Fruit fly (Drosophila melanogaster) whole organism, adult: ENCODE results near the gene eIF4E6.

Source experiments
- CG12768 ChIP-seq: fragments of 200-800 bp; sonication (Bioruptor generic); optimal IDR thresholded peaks from 2 replicates; lab custom pipeline; 2017; ENCODE audit warnings: missing biosample characterization, missing genetic modification characterization, mild to moderate bottlenecking, moderate library complexity, missing genetic modification reagents
- CG14711 ChIP-seq: fragments of 200-800 bp; sonication (Bioruptor generic); optimal IDR thresholded peaks from 2 replicates; lab custom pipeline; 2018; ENCODE audit warnings: missing biosample characterization, mild to moderate bottlenecking, missing genetic modification characterization, moderate library complexity
- CG7101 ChIP-seq: fragments of 200-800 bp; sonication (Bioruptor generic); optimal IDR thresholded peaks from 2 replicates; lab custom pipeline; 2018; ENCODE audit warnings: missing biosample characterization, mild to moderate bottlenecking, missing genetic modification characterization, moderate library complexity
- bab1 ChIP-seq: fragments of 200-800 bp; sonication (Bioruptor generic); optimal IDR thresholded peaks from 3 replicates; lab custom pipeline; 2019; ENCODE audit warnings: missing biosample characterization, mild to moderate bottlenecking, missing genetic modification characterization, moderate library complexity
- cic ChIP-seq: fragments of 200-800 bp; sonication (Bioruptor generic); optimal IDR thresholded peaks from 2 replicates; lab custom pipeline; 2017; ENCODE audit warnings: missing biosample characterization, mild to moderate bottlenecking, missing genetic modification characterization, moderate library complexity
- kay ChIP-seq: fragments of 200-800 bp; sonication (Bioruptor generic); peaks from one replicate; lab custom pipeline; 2016; ENCODE audit warnings: missing biosample characterization, missing genetic modification characterization, borderline replicate concordance
- ovo ChIP-seq: fragments of 200-800 bp; sonication (Bioruptor generic); optimal IDR thresholded peaks from 2 replicates; lab custom pipeline; 2016; ENCODE audit warnings: missing biosample characterization, missing genetic modification characterization

- TF ChIP-seq CG14711 (tag; lab: Kevin White, UChicago): no peak
- TF ChIP-seq cic (GFP tag; lab: Kevin White, UChicago): no peak
- no peak for TF ChIP-seq kay
- TF ChIP-seq CG12768 (GFP tag; lab: Kevin White, UChicago): no peak
- no peak for TF ChIP-seq CG7101 (tag; lab: Kevin White, UChicago)
- TF ChIP-seq ovo (GFP tag; lab: Kevin White, UChicago): no peak
- no peak for TF ChIP-seq bab1 (GFP tag; lab: Kevin White, UChicago)
Measured at dm6 chr3R:29020366-29020765, 6.6 kb downstream of the eIF4E6 start, which contains the start of gene wat.
